Fruit fly (Drosophila melanogaster): ENCODE measurements around the gene ATP8B.

DNA sequence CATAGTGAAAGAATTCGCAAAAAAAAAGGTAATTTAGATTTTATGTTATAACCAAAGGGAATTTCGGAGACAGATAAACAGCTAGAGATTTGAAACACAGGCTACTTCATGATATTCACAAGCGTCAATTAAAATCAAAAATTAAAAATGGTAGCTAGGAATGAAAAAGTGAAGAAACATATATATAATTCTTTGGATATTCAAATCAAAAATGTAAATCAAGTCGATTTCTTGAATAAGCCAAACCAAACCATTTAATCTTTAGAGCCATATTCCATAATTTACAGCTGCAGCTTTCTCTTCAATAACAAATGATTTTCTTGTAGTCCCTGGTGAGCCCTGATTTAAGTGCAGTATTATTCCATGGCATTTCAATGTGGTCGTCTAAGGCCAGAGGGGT lies 27.6 kb downstream of the ATP8B start, which contains the start of gene CG14740:
- TF ChIP-seq Blimp-1 (GFP tag; optimal IDR thresholded peaks at IDR 0.05) (no peak), net (GFP tag; optimal IDR thresholded peaks at IDR 0.05) (no peak), Eip78C (GFP tag) (no peak), Lpt (GFP tag; optimal IDR thresholded peaks at IDR 0.05) (no peak), ss (GFP tag; optimal IDR thresholded peaks at IDR 0.05) (no peak), CG4318 (GFP tag; optimal IDR thresholded peaks at IDR 0.05) (no peak), CG31627 (GFP tag; optimal IDR thresholded peaks at IDR 0.05) (no peak), CG3919 (GFP tag; optimal IDR thresholded peaks at IDR 0.05) (no peak), dac (GFP tag; optimal IDR thresholded peaks at IDR 0.05) (no peak), salr (GFP tag; optimal IDR thresholded peaks at IDR 0.05) (no peak), Hr39 (GFP tag; optimal IDR thresholded peaks at IDR 0.05) (no peak), Gug (GFP tag; IDR thresholded peaks at IDR 0.05) (no peak), acj6 (GFP tag; optimal IDR thresholded peaks at IDR 0.05) (no peak)

Data from whole organism, prepupa.